Worm (Caenorhabditis elegans): ENCODE measurements around the gene C15C8.7.

DNA sequence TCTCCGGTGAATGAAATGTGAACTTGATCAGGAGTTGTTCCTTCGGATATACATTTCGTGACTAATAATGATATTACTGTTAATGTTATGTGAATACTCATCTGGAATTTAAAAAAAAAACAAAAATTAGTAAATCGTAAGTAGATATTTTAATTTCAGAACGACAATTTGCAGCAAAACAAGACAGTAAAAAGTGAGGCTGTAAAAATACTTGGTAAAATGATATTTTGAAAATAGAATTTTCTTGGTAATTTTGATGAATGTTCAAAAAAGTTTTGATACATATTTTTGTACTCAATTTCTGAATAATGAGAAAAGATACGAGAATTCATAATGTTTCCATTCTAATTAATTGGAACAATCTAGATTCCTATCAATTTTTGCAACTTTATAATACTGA, 14.8 kb upstream of the C15C8.7 start, which contains the start of gene papl-1:
- TF ChIP-seq nhr-23 (tag; optimal IDR thresholded peaks at IDR 0.05) (no peak), ceh-82 (tag; optimal IDR thresholded peaks at IDR 0.05) (no peak), elt-3 (tag; optimal IDR thresholded peaks at IDR 0.05) (no peak), nhr-11 (tag; optimal IDR thresholded peaks at IDR 0.05) (no peak), ceh-16 (tag; optimal IDR thresholded peaks at IDR 0.05) (no peak), nhr-67 (tag; optimal IDR thresholded peaks at IDR 0.05) (no peak), nhr-12 (tag; optimal IDR thresholded peaks at IDR 0.05) (no peak), fkh-10 (GFP tag; optimal IDR thresholded peaks at IDR 0.05) (no peak), ama-1 (optimal IDR thresholded peaks at IDR 0.05) (no peak), nhr-25 (tag; optimal IDR thresholded peaks at IDR 0.05) (no peak), elt-2 (tag; optimal IDR thresholded peaks at IDR 0.05) (no peak), egl-27 (tag; optimal IDR thresholded peaks at IDR 0.05) (no peak), ceh-9 (tag; optimal IDR thresholded peaks at IDR 0.05) (no peak), unc-39 (tag; optimal IDR thresholded peaks at IDR 0.05) (no peak)
